Worm (Caenorhabditis elegans): ENCODE measurements around the gene Y7A5A.10.

ce11 chrX:15751245-15751644, 43.6 kb downstream of the Y7A5A.10 start:
- TF ChIP-seq gei-8 (GFP tag; optimal IDR thresholded peaks at IDR 0.05) (no peak), mdt-29 (GFP tag; IDR thresholded peaks at IDR 0.05) (no peak), ceh-82 (tag; optimal IDR thresholded peaks at IDR 0.05) (no peak), lin-39 (tag; optimal IDR thresholded peaks at IDR 0.05) (no peak), pqm-1 (tag; optimal IDR thresholded peaks at IDR 0.05) (no peak), lsy-2 (tag; optimal IDR thresholded peaks at IDR 0.05) (no peak), ama-1 (optimal IDR thresholded peaks at IDR 0.05) (no peak), ztf-11 (tag; optimal IDR thresholded peaks at IDR 0.05) (no peak)
